Fruit fly (Drosophila melanogaster): ENCODE measurements around the gene Gnpnat.
A peak's percentile ranks its signal among the peaks of the same experiment; 100 is the strongest.

The Gnpnat gene

dm6 chr3R:29786016-29786996, 48.2 kb downstream of the Gnpnat start (continued):
- TF ChIP-seq Drgx (GFP tag; IDR thresholded peaks at IDR 0.05) (peak; percentile 54), slbo (GFP tag; IDR thresholded peaks at IDR 0.05) (peak; percentile 34; the same call in 1 of the 2 replicates), CG4730 (GFP tag; IDR thresholded peaks at IDR 0.05) (no peak), CG12104 (GFP tag; optimal IDR thresholded peaks at IDR 0.05) (no peak), nom (GFP tag; optimal IDR thresholded peaks at IDR 0.05) (no peak), vvl (GFP tag; IDR thresholded peaks at IDR 0.05) (peak; percentile 66), CG10543 (GFP tag; optimal IDR thresholded peaks at IDR 0.05) (no peak), twi (tag; optimal IDR thresholded peaks at IDR 0.05) (no peak), dati (GFP tag; IDR thresholded peaks at IDR 0.05) (no peak), NC2β (GFP tag; optimal IDR thresholded peaks at IDR 0.05) (no peak), CG18262 (tag; optimal IDR thresholded peaks at IDR 0.05) (no peak), row (GFP tag; IDR thresholded peaks at IDR 0.05) (0 out of 3 replicates have a peak, but pooled peaks have one; percentile 31), Ravus (GFP tag; IDR thresholded peaks at IDR 0.05) (no peak), ind (GFP tag; optimal IDR thresholded peaks at IDR 0.05) (peak; percentile 16), ken (GFP tag; IDR thresholded peaks at IDR 0.05) (no peak), ttk (GFP tag; IDR thresholded peaks at IDR 0.05) (0 out of 2 replicates have a peak, but pooled peaks have one; percentile 28), CG17359 (tag; optimal IDR thresholded peaks at IDR 0.05) (peak; percentile 14), bab2 (GFP tag; optimal IDR thresholded peaks at IDR 0.05) (peak; percentile 18), CG10366 (GFP tag; IDR thresholded peaks at IDR 0.05) (no peak; the same call in 1 of the 2 replicates), CG13123 (GFP tag; optimal IDR thresholded peaks at IDR 0.05) (no peak), pan (optimal IDR thresholded peaks at IDR 0.05) (no peak), pan (GFP tag; optimal IDR thresholded peaks at IDR 0.05 in 1 of 2, IDR thresholded peaks at IDR 0.05 in 1 of 2) (peak in 1 of 2 experiments; percentile 57), Med (GFP tag) (peak; percentile 71), gem (tag; optimal IDR thresholded peaks at IDR 0.05) (no peak), ATbp (GFP tag; optimal IDR thresholded peaks at IDR 0.05) (no peak), Neu2 (GFP tag; optimal IDR thresholded peaks at IDR 0.05; ENCODE audit: borderline replicate concordance) (no peak), CG9876 (GFP tag; optimal IDR thresholded peaks at IDR 0.05) (no peak), luna (GFP tag; optimal IDR thresholded peaks at IDR 0.05) (no peak), CrebB (tag; optimal IDR thresholded peaks at IDR 0.05) (no peak), lbe (GFP tag; optimal IDR thresholded peaks at IDR 0.05) (peak; percentile 80)

dm6 chr3R:29787891-29788549, 49.9 kb downstream of the Gnpnat start:
- no peak for TF ChIP-seq Blimp-1 (GFP tag; optimal IDR thresholded peaks at IDR 0.05)
- peak; percentile 73; the same call in 1 of the 2 replicates for TF ChIP-seq Awh (GFP tag; IDR thresholded peaks at IDR 0.05)
- 0 out of 3 replicates have a peak, but pooled peaks have one; percentile 16 for TF ChIP-seq otp (GFP tag; IDR thresholded peaks at IDR 0.05)
- TF ChIP-seq stc (GFP tag; IDR thresholded peaks at IDR 0.05), result no peak
- TF ChIP-seq Sox102F (GFP tag; optimal IDR thresholded peaks at IDR 0.05), result peak; percentile 18
- peak; percentile 29 for TF ChIP-seq ATbp (GFP tag; optimal IDR thresholded peaks at IDR 0.05)
- TF ChIP-seq CG9932 (GFP tag; IDR thresholded peaks at IDR 0.05), result peak; percentile 35; the same call in 1 of the 2 replicates
- TF ChIP-seq sob (GFP tag; IDR thresholded peaks at IDR 0.05), result 0 out of 2 replicates have a peak, but pooled peaks have one; percentile 10
- peak; percentile 8; the same call in 1 of the 2 replicates for TF ChIP-seq vvl (GFP tag; IDR thresholded peaks at IDR 0.05)
- TF ChIP-seq kah (GFP tag; optimal IDR thresholded peaks at IDR 0.05), result peak; percentile 12
- peak; percentile 33 for TF ChIP-seq cg (GFP tag; optimal IDR thresholded peaks at IDR 0.05)
- peak; percentile 16 for TF ChIP-seq sd (tag; optimal IDR thresholded peaks at IDR 0.05)
- no peak for TF ChIP-seq CG9215 (GFP tag; IDR thresholded peaks at IDR 0.05)
- no peak for TF ChIP-seq CG1024 (GFP tag; IDR thresholded peaks at IDR 0.05)
- TF ChIP-seq CG2116 (GFP tag; optimal IDR thresholded peaks at IDR 0.05), result no peak
- no peak for TF ChIP-seq pnt (GFP tag; optimal IDR thresholded peaks at IDR 0.05)
- no peak for TF ChIP-seq pfk (GFP tag; optimal IDR thresholded peaks at IDR 0.05)
- peak; percentile 77 for TF ChIP-seq sug (tag; optimal IDR thresholded peaks at IDR 0.05)
- peak; percentile 11 for TF ChIP-seq CG15269 (tag; optimal IDR thresholded peaks at IDR 0.05)
- peak; percentile 55 for TF ChIP-seq Med (GFP tag)
- peak; percentile 25 for TF ChIP-seq mirr (GFP tag; optimal IDR thresholded peaks at IDR 0.05)
